Worm (Caenorhabditis elegans): Measurements from ENCODE around the gene Y43B11AR.3.

Y43B11AR.3 gene

ce11 chrIV:7051515-7051914, 32.0 kb downstream of the Y43B11AR.3 start:
- TF ChIP-seq ceh-62 (tag; optimal IDR thresholded peaks at IDR 0.05), result no peak
- TF ChIP-seq aha-1 (tag), result peak; percentile 52
- TF ChIP-seq ama-1 (optimal IDR thresholded peaks at IDR 0.05), result peak; percentile 30
- no peak for TF ChIP-seq nhr-102 (tag; optimal IDR thresholded peaks at IDR 0.05)
- 0 out of 2 replicates have a peak, but pooled peaks have one; percentile 14 for TF ChIP-seq mdt-29 (GFP tag; IDR thresholded peaks at IDR 0.05)

- TF ChIP-seq dpl-1 (GFP tag; optimal IDR thresholded peaks at IDR 0.05) (no peak), sdz-12 (GFP tag; optimal IDR thresholded peaks at IDR 0.05) (peak; percentile 46), ceh-62 (tag; optimal IDR thresholded peaks at IDR 0.05) (no peak), ces-1 (GFP tag; optimal IDR thresholded peaks at IDR 0.05) (no peak), spr-1 (tag; optimal IDR thresholded peaks at IDR 0.05) (no peak), mxl-3 (GFP tag; optimal IDR thresholded peaks at IDR 0.05) (no peak), duxl-1 (tag; optimal IDR thresholded peaks at IDR 0.05; ENCODE audit: poor library complexity) (no peak), ceh-82 (tag; optimal IDR thresholded peaks at IDR 0.05) (no peak), zfp-2 (tag; optimal IDR thresholded peaks at IDR 0.05) (no peak), dmd-8 (GFP tag; IDR thresholded peaks at IDR 0.05) (no peak), dmd-6 (GFP tag; IDR thresholded peaks at IDR 0.05) (peak; percentile 77), unc-39 (tag; optimal IDR thresholded peaks at IDR 0.05) (no peak), nhr-102 (tag; optimal IDR thresholded peaks at IDR 0.05) (peak; percentile 39), madf-5 (GFP tag; IDR thresholded peaks at IDR 0.05) (0 out of 4 replicates have a peak, but pooled peaks of 1 of the 2 experiments have one; percentile 10), mxl-2 (GFP tag; conservative IDR thresholded peaks at IDR 0.05) (peak; percentile 67; the same call in 1 of the 2 replicates), zip-2 (tag; optimal IDR thresholded peaks at IDR 0.05) (no peak), nhr-111 (GFP tag; optimal IDR thresholded peaks at IDR 0.05) (no peak), lin-29 (GFP tag; IDR thresholded peaks at IDR 0.05) (no peak), attf-4 (tag; optimal IDR thresholded peaks at IDR 0.05) (no peak), ceh-20 (GFP tag; IDR thresholded peaks at IDR 0.05) (no peak), ama-1 (optimal IDR thresholded peaks at IDR 0.05) (no peak), ZK546.5 (tag; optimal IDR thresholded peaks at IDR 0.05) (no peak), daf-12 (tag; optimal IDR thresholded peaks at IDR 0.05) (no peak), unc-130 (GFP tag; optimal IDR thresholded peaks at IDR 0.05) (no peak), R02D3.7 (tag; optimal IDR thresholded peaks at IDR 0.05) (no peak), dmd-9 (GFP tag; IDR thresholded peaks at IDR 0.05) (no peak), nhr-77 (tag; optimal IDR thresholded peaks at IDR 0.05) (peak; percentile 77), nhr-28 (tag; optimal IDR thresholded peaks at IDR 0.05) (peak; percentile 81), nhr-48 (tag; optimal IDR thresholded peaks at IDR 0.05) (peak; percentile 88), lin-13 (GFP tag; optimal IDR thresholded peaks at IDR 0.05) (peak; percentile 12), mes-2 (tag; optimal IDR thresholded peaks at IDR 0.05; ENCODE audit: poor library complexity, severe bottlenecking) (peak; percentile 11), nhr-6 (tag; optimal IDR thresholded peaks at IDR 0.05) (peak; percentile 53), lin-15B (tag; optimal IDR thresholded peaks at IDR 0.05) (no peak), lin-39 (tag; optimal IDR thresholded peaks at IDR 0.05) (no peak), ceh-44 (GFP tag; IDR thresholded peaks at IDR 0.05) (no peak), nhr-42 (GFP tag; IDR thresholded peaks at IDR 0.05) (0 out of 2 replicates have a peak, but pooled peaks have one; percentile 54), dve-1 (tag; optimal IDR thresholded peaks at IDR 0.05; ENCODE audit: insufficient read depth) (peak; percentile 88), T26A8.4 (GFP tag; IDR thresholded peaks at IDR 0.05) (peak; percentile 56; the same call in 1 of the 2 replicates), F37D6.2 (tag; optimal IDR thresholded peaks at IDR 0.05) (no peak), snpc-4 (tag; optimal IDR thresholded peaks at IDR 0.05) (no peak), saeg-2 (GFP tag; IDR thresholded peaks at IDR 0.05) (no peak), lsy-2 (tag; optimal IDR thresholded peaks at IDR 0.05) (peak in 1 of 2 experiments; percentile 79), tag-97 (GFP tag; IDR thresholded peaks at IDR 0.05) (no peak), lin-38 (GFP tag; IDR thresholded peaks at IDR 0.05) (peak; percentile 37; the same call in 1 of the 2 replicates), F44E2.7 (GFP tag; IDR thresholded peaks at IDR 0.05) (no peak), ceh-32 (tag; optimal IDR thresholded peaks at IDR 0.05; ENCODE audit: poor library complexity) (no peak), aha-1 (tag) (peak; percentile 98), pqm-1 (tag; optimal IDR thresholded peaks at IDR 0.05) (peak; percentile 13)
Observed at ce11 chrIV:7049672-7050206, 33.8 kb downstream of the Y43B11AR.3 start, which contains the start of gene nhr-105. TSS of gene nhr-105 (plus strand) at chrIV:7050156.

All from whole organism, L4 larva.